Worm (Caenorhabditis elegans): ENCODE measurements around the gene F44E2.9.

The F44E2.9 gene

DNA sequence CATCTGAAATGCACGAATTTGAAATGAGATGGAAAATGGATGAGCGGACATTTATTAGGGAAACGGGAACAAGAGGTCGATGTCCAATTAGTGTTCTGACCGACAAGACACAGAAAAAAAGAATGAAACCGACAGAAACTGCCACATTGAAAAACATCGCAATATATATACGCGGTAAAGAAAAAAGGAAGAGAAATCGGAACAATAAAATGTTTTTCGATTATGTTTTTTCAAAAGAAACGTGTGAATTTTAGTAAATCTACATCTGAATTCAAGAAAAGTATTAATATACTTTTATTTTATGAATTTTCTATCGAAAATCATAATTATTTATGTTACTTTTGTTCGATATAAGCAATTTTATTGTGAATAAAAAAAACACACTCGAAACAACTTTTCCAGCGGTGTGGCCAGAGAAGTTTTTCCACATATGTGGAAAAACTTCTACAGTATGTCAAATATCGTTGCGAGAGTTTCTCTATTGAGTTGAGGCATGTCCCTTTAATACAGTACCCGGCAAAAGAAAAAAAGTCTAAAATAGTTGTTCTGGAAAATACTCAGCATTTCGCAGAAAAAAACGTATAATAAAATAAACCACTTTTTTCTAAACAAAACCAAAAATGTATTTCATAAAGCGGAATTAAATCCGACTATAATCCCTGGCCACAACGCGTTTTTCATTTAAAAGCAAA, 19.1 kb downstream of the F44E2.9 start, which contains the start of gene F44E2.10:
TSS of gene F44E2.10 (minus strand) at position 51 of the 692 bp plus-strand sequence.
- peak in 1 of 2 experiments; percentile 18 for TF ChIP-seq lsy-2 (tag; optimal IDR thresholded peaks at IDR 0.05)
- TF ChIP-seq hlh-30 (tag; optimal IDR thresholded peaks at IDR 0.05; ENCODE audit: insufficient read depth) = no peak

DNA sequence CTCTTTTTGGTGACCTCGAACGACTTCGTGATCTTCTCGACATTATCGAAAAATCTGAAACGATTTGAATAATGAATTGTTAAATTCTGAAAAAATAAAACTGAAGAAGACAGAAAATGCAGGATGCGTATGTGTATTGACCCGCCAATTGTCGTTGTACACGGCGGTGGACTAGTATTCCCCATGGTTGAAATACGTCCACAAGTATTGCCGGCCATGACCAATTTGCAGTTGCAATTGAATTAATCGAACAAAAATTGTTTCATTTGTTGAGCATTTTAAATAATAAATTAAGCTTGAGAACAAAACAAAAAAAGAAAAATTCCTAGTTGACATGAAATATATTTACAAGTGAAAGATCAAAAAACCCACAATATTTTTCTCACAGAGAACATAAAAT, 21.1 kb downstream of the F44E2.9 start, which contains the start of gene F44E2.3:
TSS of gene F44E2.3 (minus strand) at position 61 of the 400 bp plus-strand sequence.
- no peak for TF ChIP-seq arid-1 (GFP tag; conservative IDR thresholded peaks at IDR 0.05)
- TF ChIP-seq snpc-1.2 (GFP tag; IDR thresholded peaks at IDR 0.05) = no peak
- TF ChIP-seq lsy-2 (tag; optimal IDR thresholded peaks at IDR 0.05) = peak in 1 of 2 experiments; percentile 44
- no peak for TF ChIP-seq daf-12 (tag; optimal IDR thresholded peaks at IDR 0.05)
- no peak for TF ChIP-seq nhr-10 (tag; optimal IDR thresholded peaks at IDR 0.05)
- TF ChIP-seq ctbp-1 (GFP tag; IDR thresholded peaks at IDR 0.05) = no peak
- TF ChIP-seq nhr-237 (tag; optimal IDR thresholded peaks at IDR 0.05) = no peak
- no peak for TF ChIP-seq nhr-28 (tag; optimal IDR thresholded peaks at IDR 0.05)
- TF ChIP-seq Y75B8A.6 (GFP tag; IDR thresholded peaks at IDR 0.05) = no peak
- no peak for TF ChIP-seq zag-1 (tag; optimal IDR thresholded peaks at IDR 0.05)
- no peak for TF ChIP-seq attf-4 (tag; optimal IDR thresholded peaks at IDR 0.05)
- no peak for TF ChIP-seq rbr-2 (tag; optimal IDR thresholded peaks at IDR 0.05)
- no peak for TF ChIP-seq egl-43 (GFP tag; IDR thresholded peaks at IDR 0.05)
- TF ChIP-seq skn-1 (tag; optimal IDR thresholded peaks at IDR 0.05) = no peak
- no peak for TF ChIP-seq Y48G9A.11 (GFP tag; IDR thresholded peaks at IDR 0.05)
- no peak for TF ChIP-seq gei-8 (GFP tag; optimal IDR thresholded peaks at IDR 0.05)
- no peak for TF ChIP-seq F44E2.7 (GFP tag; IDR thresholded peaks at IDR 0.05)
- TF ChIP-seq lin-13 (GFP tag; optimal IDR thresholded peaks at IDR 0.05) = no peak
- TF ChIP-seq mes-2 (tag; optimal IDR thresholded peaks at IDR 0.05; ENCODE audit: poor library complexity, severe bottlenecking) = peak; percentile 82
- no peak for TF ChIP-seq mdt-29 (GFP tag; IDR thresholded peaks at IDR 0.05)
- no peak for TF ChIP-seq jun-1 (tag; optimal IDR thresholded peaks at IDR 0.05)
- TF ChIP-seq dmd-8 (GFP tag; IDR thresholded peaks at IDR 0.05) = no peak
- no peak for TF ChIP-seq nhr-76 (tag; optimal IDR thresholded peaks at IDR 0.05)
- TF ChIP-seq hmg-1.1 (GFP tag; IDR thresholded peaks at IDR 0.05) = no peak
- TF ChIP-seq ceh-28 (tag; optimal IDR thresholded peaks at IDR 0.05) = no peak
- no peak for TF ChIP-seq vab-7 (GFP tag; IDR thresholded peaks at IDR 0.05)
- peak; percentile 13 for TF ChIP-seq dpl-1 (GFP tag; optimal IDR thresholded peaks at IDR 0.05)
- no peak for TF ChIP-seq unc-62 (GFP tag; optimal IDR thresholded peaks at IDR 0.05 in 1 of 2)
- no peak for TF ChIP-seq unc-62 (tag; optimal IDR thresholded peaks at IDR 0.05)
- no peak for TF ChIP-seq unc-130 (GFP tag; optimal IDR thresholded peaks at IDR 0.05)
- TF ChIP-seq nhr-11 (tag; optimal IDR thresholded peaks at IDR 0.05) = no peak
- peak in 1 of 2 experiments; percentile 8 for TF ChIP-seq hif-1 (tag; optimal IDR thresholded peaks at IDR 0.05)

DNA sequence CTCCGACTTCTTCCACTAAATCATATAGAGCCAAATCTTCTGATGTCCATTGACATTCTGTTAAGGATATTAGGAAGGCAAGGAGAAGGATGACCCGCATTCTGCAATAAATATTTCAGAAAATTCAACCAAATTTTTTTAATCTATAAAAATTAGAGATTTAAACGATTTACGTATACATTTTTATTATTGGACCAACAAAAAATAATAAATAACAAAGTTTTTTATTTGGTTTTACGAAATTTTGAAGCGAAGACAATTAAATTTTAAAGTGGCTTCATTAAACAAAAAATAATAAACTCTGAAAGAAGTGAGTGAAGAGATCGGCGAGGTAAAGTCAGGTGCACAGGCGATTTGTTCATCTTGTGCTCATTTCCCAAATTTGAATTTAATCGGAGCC, 23.2 kb downstream of the F44E2.9 start, which contains the start of gene F54F2.9:
TSS of gene F54F2.9 (minus strand) at position 101 of the 400 bp plus-strand sequence.
- TF ChIP-seq attf-4 (tag; optimal IDR thresholded peaks at IDR 0.05) (no peak), dmd-8 (GFP tag; IDR thresholded peaks at IDR 0.05) (no peak), nhr-76 (tag; optimal IDR thresholded peaks at IDR 0.05) (no peak), hmg-1.1 (GFP tag; IDR thresholded peaks at IDR 0.05) (no peak), hif-1 (tag; optimal IDR thresholded peaks at IDR 0.05) (no peak), nhr-41 (GFP tag; IDR thresholded peaks at IDR 0.05) (no peak), skn-1 (tag; optimal IDR thresholded peaks at IDR 0.05) (no peak), nhr-111 (GFP tag; optimal IDR thresholded peaks at IDR 0.05) (no peak), F37D6.2 (tag; optimal IDR thresholded peaks at IDR 0.05) (no peak), snpc-1.2 (GFP tag; IDR thresholded peaks at IDR 0.05) (no peak), daf-16 (GFP tag; optimal IDR thresholded peaks at IDR 0.05) (no peak), daf-16 (tag; optimal IDR thresholded peaks at IDR 0.05) (no peak), fkh-10 (GFP tag; optimal IDR thresholded peaks at IDR 0.05) (no peak), nhr-42 (GFP tag; IDR thresholded peaks at IDR 0.05) (no peak), ceh-62 (tag; optimal IDR thresholded peaks at IDR 0.05) (no peak), ztf-7 (tag; optimal IDR thresholded peaks at IDR 0.05) (no peak)
